Fruit fly (Drosophila melanogaster) whole organism, adult: Measurements from ENCODE around the gene CtIP.

Experiments used
- CG11617 ChIP-seq: fragments of 200-800 bp; sonication (Bioruptor generic); optimal IDR thresholded peaks from 2 replicates; lab custom pipeline; 2017; ENCODE audit warnings: mild to moderate bottlenecking, missing biosample characterization, missing genetic modification reagents, missing genetic modification characterization
- CG12768 ChIP-seq: fragments of 200-800 bp; sonication (Bioruptor generic); optimal IDR thresholded peaks from 2 replicates; lab custom pipeline; 2017; ENCODE audit warnings: missing biosample characterization, missing genetic modification characterization, mild to moderate bottlenecking, moderate library complexity, missing genetic modification reagents
- CG14711 ChIP-seq: fragments of 200-800 bp; sonication (Bioruptor generic); optimal IDR thresholded peaks from 2 replicates; lab custom pipeline; 2018; ENCODE audit warnings: missing biosample characterization, mild to moderate bottlenecking, missing genetic modification characterization, moderate library complexity
- CG1620 ChIP-seq: fragments of 200-800 bp; sonication (Bioruptor generic); optimal IDR thresholded peaks from 2 replicates; lab custom pipeline; 2016; ENCODE audit warnings: missing biosample characterization, missing genetic modification characterization
- CG33017 ChIP-seq: fragments of 200-800 bp; sonication (Bioruptor generic); optimal IDR thresholded peaks from 2 replicates; lab custom pipeline; 2018; ENCODE audit warnings: missing biosample characterization, mild to moderate bottlenecking, missing genetic modification characterization, moderate library complexity
- CG5204 ChIP-seq: fragments of 200-800 bp; sonication (Bioruptor generic); optimal IDR thresholded peaks from 2 replicates; lab custom pipeline; 2016; ENCODE audit warnings: missing biosample characterization, missing genetic modification characterization
- CG7045 ChIP-seq: fragments of 200-800 bp; sonication (Bioruptor generic); optimal IDR thresholded peaks from 2 replicates; lab custom pipeline; 2017; ENCODE audit warnings: missing biosample characterization, mild to moderate bottlenecking, missing genetic modification characterization
- CG7101 ChIP-seq: fragments of 200-800 bp; sonication (Bioruptor generic); optimal IDR thresholded peaks from 2 replicates; lab custom pipeline; 2018; ENCODE audit warnings: missing biosample characterization, mild to moderate bottlenecking, missing genetic modification characterization, moderate library complexity
- Clk ChIP-seq: fragments of 200-800 bp; sonication (Bioruptor generic); optimal IDR thresholded peaks from 2 replicates; lab custom pipeline; 2017; ENCODE audit warnings: missing biosample characterization, missing genetic modification characterization
- Crg-1 ChIP-seq: fragments of 200-800 bp; sonication (Bioruptor generic); optimal IDR thresholded peaks from 2 replicates; lab custom pipeline; 2016; ENCODE audit warnings: missing biosample characterization, missing genetic modification characterization
- Hr96 ChIP-seq: fragments of 200-800 bp; sonication (Bioruptor generic); optimal IDR thresholded peaks from 2 replicates; lab custom pipeline; 2016; ENCODE audit warnings: missing biosample characterization, missing genetic modification characterization
- Mnt ChIP-seq: fragments of 200-800 bp; sonication (Bioruptor generic); optimal IDR thresholded peaks from 2 replicates; lab custom pipeline; 2016; ENCODE audit warnings: missing biosample characterization, mild to moderate bottlenecking, missing genetic modification characterization
- bab1 ChIP-seq: fragments of 200-800 bp; sonication (Bioruptor generic); optimal IDR thresholded peaks from 3 replicates; lab custom pipeline; 2019; ENCODE audit warnings: missing biosample characterization, mild to moderate bottlenecking, missing genetic modification characterization, moderate library complexity
- cic ChIP-seq: fragments of 200-800 bp; sonication (Bioruptor generic); optimal IDR thresholded peaks from 2 replicates; lab custom pipeline; 2017; ENCODE audit warnings: missing biosample characterization, mild to moderate bottlenecking, missing genetic modification characterization, moderate library complexity
- cnc ChIP-seq, 2 experiments: fragments of >200 bp; optimal IDR thresholded peaks; 2 replicates each; lab custom pipeline; 2017
- kay ChIP-seq: fragments of 200-800 bp; sonication (Bioruptor generic); peaks from one replicate; lab custom pipeline; 2016; ENCODE audit warnings: missing biosample characterization, missing genetic modification characterization, borderline replicate concordance
- ovo ChIP-seq: fragments of 200-800 bp; sonication (Bioruptor generic); optimal IDR thresholded peaks from 2 replicates; lab custom pipeline; 2016; ENCODE audit warnings: missing biosample characterization, missing genetic modification characterization
- pad ChIP-seq: fragments of 200-800 bp; sonication (Bioruptor generic); optimal IDR thresholded peaks from 3 replicates; lab custom pipeline; 2017; ENCODE audit warnings: missing biosample characterization, missing genetic modification characterization, mild to moderate bottlenecking, moderate library complexity, missing genetic modification reagents
- tj ChIP-seq: fragments of 200-800 bp; sonication (Bioruptor generic); optimal IDR thresholded peaks from 3 replicates; lab custom pipeline; 2017; ENCODE audit warnings: missing biosample characterization, mild to moderate bottlenecking, missing genetic modification characterization, moderate library complexity
- toe ChIP-seq: fragments of 200-800 bp; sonication (Bioruptor generic); optimal IDR thresholded peaks from 2 replicates; lab custom pipeline; 2016; ENCODE audit warnings: missing biosample characterization, missing genetic modification characterization

CtIP gene

dm6 chr3L:20401026-20401912 is 34.8 kb upstream of the CtIP start, which contains the start of gene trbl:
Gene trbl (minus strand): TSS chr3L:20401609.
- TF ChIP-seq Crg-1 (GFP tag; lab: Kevin White, UChicago) (peak; percentile 14), cnc (optimal IDR thresholded peaks at IDR 0.05; lab: Kevin White, UChicago) (no peak), Clk (GFP tag; lab: Kevin White, UChicago) (no peak), Mnt (GFP tag; lab: Kevin White, UChicago) (peak; percentile 94), CG5204 (GFP tag; lab: Kevin White, UChicago) (no peak), kay (GFP tag; lab: Kevin White, UChicago) (no peak), CG11617 (peak; percentile 64), Hr96 (GFP tag; lab: Kevin White, UChicago) (no peak), cic (peak; percentile 73), CG14711 (tag; lab: Kevin White, UChicago) (peak; percentile 21), pad (GFP tag; lab: Kevin White, UChicago) (peak; percentile 24), tj (GFP tag; lab: Kevin White, UChicago) (peak; percentile 41), CG33017 (tag; lab: Kevin White, UChicago) (peak; percentile 64), toe (GFP tag; lab: Kevin White, UChicago) (no peak), CG12768 (GFP tag; lab: Kevin White, UChicago) (peak; percentile 50), bab1 (peak; percentile 70), CG1620 (no peak), CG7101 (tag; lab: Kevin White, UChicago) (peak; percentile 59), CG7045 (GFP tag; lab: Kevin White, UChicago) (peak; percentile 54), ovo (GFP tag; lab: Kevin White, UChicago) (peak; percentile 62)

dm6 chr3L:20402665-20403492 is 33.2 kb upstream of the CtIP start:
- TF ChIP-seq CG12768 (GFP tag; lab: Kevin White, UChicago): no peak
- TF ChIP-seq CG33017 (tag; lab: Kevin White, UChicago): no peak
- TF ChIP-seq CG14711 (tag; lab: Kevin White, UChicago): no peak
- TF ChIP-seq Clk (GFP tag; lab: Kevin White, UChicago): no peak
- TF ChIP-seq CG7045 (GFP tag; lab: Kevin White, UChicago): no peak
- TF ChIP-seq ovo (GFP tag; lab: Kevin White, UChicago): no peak
- TF ChIP-seq CG7101 (tag; lab: Kevin White, UChicago): no peak
- TF ChIP-seq Mnt (GFP tag; lab: Kevin White, UChicago): no peak
- TF ChIP-seq Crg-1 (GFP tag; lab: Kevin White, UChicago): no peak
- TF ChIP-seq CG5204 (GFP tag; lab: Kevin White, UChicago): no peak
- TF ChIP-seq CG11617: no peak
- no peak for TF ChIP-seq tj (GFP tag; lab: Kevin White, UChicago)
- TF ChIP-seq cnc (optimal IDR thresholded peaks at IDR 0.05; lab: Kevin White, UChicago): no peak

- TF ChIP-seq bab1: peak; percentile 10
- no peak for TF ChIP-seq kay (GFP tag; lab: Kevin White, UChicago)
- TF ChIP-seq tj (GFP tag; lab: Kevin White, UChicago): no peak
- no peak for TF ChIP-seq Hr96 (GFP tag; lab: Kevin White, UChicago)
- no peak for TF ChIP-seq Crg-1 (GFP tag; lab: Kevin White, UChicago)
- no peak for TF ChIP-seq pad (GFP tag; lab: Kevin White, UChicago)
These were observed 32.3 kb upstream of the CtIP start for dm6 chr3L:20403493-20404379.

DNA sequence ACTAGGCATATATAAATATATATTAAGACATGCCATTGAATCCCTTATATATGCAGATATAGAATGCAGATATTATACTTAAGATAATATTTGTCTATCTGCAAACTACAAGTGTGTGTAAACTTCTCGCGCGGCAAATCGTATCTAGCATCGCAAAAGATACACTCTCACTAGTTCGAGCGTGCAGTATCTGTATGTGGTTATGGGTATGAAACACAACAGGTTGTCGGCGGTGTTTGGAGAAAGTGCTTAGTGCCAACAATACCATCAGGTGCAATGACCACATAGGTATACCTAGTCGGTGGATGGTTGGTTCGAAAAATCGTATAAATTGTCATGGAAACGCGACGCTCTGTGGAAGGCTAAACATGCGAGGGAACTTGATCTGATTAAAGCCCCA is 31.5 kb upstream of the CtIP start:
- TF ChIP-seq bab1: no peak
- no peak for TF ChIP-seq tj (GFP tag; lab: Kevin White, UChicago)
- no peak for TF ChIP-seq CG12768 (GFP tag; lab: Kevin White, UChicago)
- TF ChIP-seq CG1620: no peak
- TF ChIP-seq kay (GFP tag; lab: Kevin White, UChicago): no peak
- TF ChIP-seq Clk (GFP tag; lab: Kevin White, UChicago): no peak
- no peak for TF ChIP-seq CG7045 (GFP tag; lab: Kevin White, UChicago)
- TF ChIP-seq Crg-1 (GFP tag; lab: Kevin White, UChicago): no peak
- TF ChIP-seq CG14711 (tag; lab: Kevin White, UChicago): no peak
- no peak for TF ChIP-seq Mnt (GFP tag; lab: Kevin White, UChicago)

DNA sequence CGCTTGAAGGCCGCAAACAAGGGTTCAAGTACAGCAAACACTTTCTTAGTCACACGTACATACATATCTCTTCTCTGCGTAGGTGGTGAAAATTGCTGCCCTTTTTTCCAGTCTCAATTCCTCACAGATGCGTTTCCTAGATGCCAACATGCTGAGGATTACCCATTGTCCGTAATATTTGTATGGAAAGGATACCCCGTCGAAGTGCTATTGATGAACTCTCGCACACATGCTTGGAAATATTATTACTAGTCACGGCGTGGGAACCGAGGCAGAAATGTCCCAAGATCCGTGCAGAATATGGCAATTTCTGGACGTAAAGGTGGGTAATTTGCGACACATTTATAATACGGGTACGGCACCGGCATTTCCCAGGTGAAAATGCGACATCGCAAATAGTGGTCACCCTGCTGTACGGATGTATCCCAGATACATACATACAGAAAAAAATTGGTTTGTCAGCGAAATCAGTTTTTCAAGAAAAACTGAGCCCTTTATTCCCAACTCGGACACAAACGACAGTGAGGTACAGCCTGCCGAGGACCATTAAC is 30.6 kb upstream of the CtIP start:
- TF ChIP-seq kay (GFP tag; lab: Kevin White, UChicago) (no peak), CG1620 (no peak), CG14711 (tag; lab: Kevin White, UChicago) (no peak), cnc (optimal IDR thresholded peaks at IDR 0.05; lab: Kevin White, UChicago) (no peak), Crg-1 (GFP tag; lab: Kevin White, UChicago) (no peak), cic (no peak), Mnt (GFP tag; lab: Kevin White, UChicago) (no peak), CG12768 (GFP tag; lab: Kevin White, UChicago) (no peak), toe (GFP tag; lab: Kevin White, UChicago) (no peak), ovo (GFP tag; lab: Kevin White, UChicago) (no peak)
